Fruit fly (Drosophila melanogaster): ENCODE measurements around the gene Ser12.

Gene Ser12

DNA sequence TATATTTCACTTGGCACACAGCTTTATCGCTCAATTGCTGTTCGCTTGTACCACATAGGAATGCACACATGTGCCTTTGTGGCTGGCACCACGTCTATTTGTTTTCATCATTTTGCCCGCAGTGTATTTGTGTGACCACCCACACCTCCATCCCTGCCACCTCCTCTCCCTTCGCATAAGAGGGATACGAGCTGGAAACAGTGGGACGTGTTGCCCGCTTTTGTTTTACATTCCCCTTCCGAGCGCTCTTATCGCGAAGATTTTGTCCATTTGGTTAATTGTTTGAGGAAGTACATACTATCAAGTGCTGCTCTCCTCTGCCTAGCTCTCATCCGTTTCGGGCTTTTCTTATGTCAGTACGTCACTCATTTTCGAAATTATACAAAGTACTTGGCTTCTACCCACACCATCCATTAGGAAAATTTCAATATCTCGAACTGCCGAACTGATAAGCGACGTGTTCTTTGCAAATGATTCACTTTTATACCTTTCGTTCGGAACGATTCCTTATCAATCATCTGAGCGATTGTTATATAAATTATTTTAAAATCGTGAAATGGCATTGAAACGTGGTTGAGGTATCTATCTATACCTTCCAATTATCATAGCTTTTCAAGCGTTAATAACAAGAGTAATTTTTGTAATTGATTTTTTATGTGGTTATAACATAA is 22.8 kb downstream of the Ser12 start:
- no peak for TF ChIP-seq br (GFP tag; optimal IDR thresholded peaks at IDR 0.05)
- no peak for TF ChIP-seq Sp1 (GFP tag; optimal IDR thresholded peaks at IDR 0.05)
- TF ChIP-seq Vsx2 (GFP tag; optimal IDR thresholded peaks at IDR 0.05; ENCODE audit: partially characterized antibody) = no peak
- TF ChIP-seq dmrt93B (GFP tag; optimal IDR thresholded peaks at IDR 0.05) = no peak
- TF ChIP-seq foxo (GFP tag; optimal IDR thresholded peaks at IDR 0.05) = no peak
- TF ChIP-seq pan (optimal IDR thresholded peaks at IDR 0.05) = no peak
- TF ChIP-seq sv (GFP tag; optimal IDR thresholded peaks at IDR 0.05) = no peak
- no peak for TF ChIP-seq lola (GFP tag; optimal IDR thresholded peaks at IDR 0.05)
- no peak for TF ChIP-seq GATAd (GFP tag; optimal IDR thresholded peaks at IDR 0.05)
- TF ChIP-seq CG9705 (GFP tag; optimal IDR thresholded peaks at IDR 0.05) = no peak
- TF ChIP-seq psq (GFP tag; optimal IDR thresholded peaks at IDR 0.05) = peak; percentile 52
- no peak for TF ChIP-seq rgr (GFP tag; optimal IDR thresholded peaks at IDR 0.05)
- no peak for TF ChIP-seq ey (GFP tag; optimal IDR thresholded peaks at IDR 0.05)
- TF ChIP-seq N (GFP tag; optimal IDR thresholded peaks at IDR 0.05) = no peak
- peak; percentile 42 for TF ChIP-seq h (GFP tag; optimal IDR thresholded peaks at IDR 0.05)
- no peak for TF ChIP-seq Dfd (GFP tag; optimal IDR thresholded peaks at IDR 0.05)
- TF ChIP-seq dl (GFP tag; optimal IDR thresholded peaks at IDR 0.05; ENCODE audit: insufficient read depth in 1 of 2, partially characterized antibody in 2 of 2) = no peak
- TF ChIP-seq Hr83 (GFP tag; optimal IDR thresholded peaks at IDR 0.05; ENCODE audit: poor library complexity, severe bottlenecking) = peak; percentile 7
- TF ChIP-seq Hr78 (GFP tag; optimal IDR thresholded peaks at IDR 0.05) = no peak
- no peak for TF ChIP-seq Mio (GFP tag; optimal IDR thresholded peaks at IDR 0.05)
- TF ChIP-seq Jra (GFP tag; optimal IDR thresholded peaks at IDR 0.05) = no peak
- TF ChIP-seq fru (GFP tag; optimal IDR thresholded peaks at IDR 0.05) = no peak
- TF ChIP-seq Hnf4 (GFP tag; optimal IDR thresholded peaks at IDR 0.05) = no peak
- TF ChIP-seq Rel (GFP tag; optimal IDR thresholded peaks at IDR 0.05) = no peak
- peak; percentile 16 for TF ChIP-seq Rel (tag; optimal IDR thresholded peaks at IDR 0.05)
- no peak for TF ChIP-seq sage (GFP tag; optimal IDR thresholded peaks at IDR 0.05)
- no peak for TF ChIP-seq HLH106 (tag; optimal IDR thresholded peaks at IDR 0.05)
- no peak for TF ChIP-seq CrebA (GFP tag; optimal IDR thresholded peaks at IDR 0.05; ENCODE audit: borderline replicate concordance)
- no peak for TF ChIP-seq jim (GFP tag; optimal IDR thresholded peaks at IDR 0.05)
- TF ChIP-seq Dif (GFP tag; optimal IDR thresholded peaks at IDR 0.05; ENCODE audit: partially characterized antibody) = no peak
- TF ChIP-seq tai (GFP tag; optimal IDR thresholded peaks at IDR 0.05) = no peak
- TF ChIP-seq CG32264 (GFP tag; optimal IDR thresholded peaks at IDR 0.05) = no peak
- TF ChIP-seq Myc (optimal IDR thresholded peaks at IDR 0.05) = no peak
- TF ChIP-seq Abd-B (GFP tag; optimal IDR thresholded peaks at IDR 0.05) = no peak

dm6 chr2L:2227316-2227715 is 23.8 kb downstream of the Ser12 start:
- TF ChIP-seq CrebA (GFP tag; optimal IDR thresholded peaks at IDR 0.05; ENCODE audit: borderline replicate concordance) (no peak), Rel (GFP tag; optimal IDR thresholded peaks at IDR 0.05) (no peak), Rel (tag; optimal IDR thresholded peaks at IDR 0.05) (no peak), lola (GFP tag; optimal IDR thresholded peaks at IDR 0.05) (no peak), GATAd (GFP tag; optimal IDR thresholded peaks at IDR 0.05) (no peak), dmrt93B (GFP tag; optimal IDR thresholded peaks at IDR 0.05) (no peak), psq (GFP tag; optimal IDR thresholded peaks at IDR 0.05) (peak; percentile 16), Abd-B (GFP tag; optimal IDR thresholded peaks at IDR 0.05) (no peak), Sp1 (GFP tag; optimal IDR thresholded peaks at IDR 0.05) (peak; percentile 38), Dif (GFP tag; optimal IDR thresholded peaks at IDR 0.05; ENCODE audit: partially characterized antibody) (no peak), HLH106 (tag; optimal IDR thresholded peaks at IDR 0.05) (peak; percentile 46), fru (GFP tag; optimal IDR thresholded peaks at IDR 0.05) (peak; percentile 63), rgr (GFP tag; optimal IDR thresholded peaks at IDR 0.05) (peak; percentile 76), sv (GFP tag; optimal IDR thresholded peaks at IDR 0.05) (no peak), CG32264 (GFP tag; optimal IDR thresholded peaks at IDR 0.05) (no peak), Myc (optimal IDR thresholded peaks at IDR 0.05) (no peak), Jra (GFP tag; optimal IDR thresholded peaks at IDR 0.05) (peak; percentile 45), dsf (GFP tag; optimal IDR thresholded peaks at IDR 0.05; ENCODE audit: borderline replicate concordance) (no peak), OdsH (GFP tag; optimal IDR thresholded peaks at IDR 0.05) (peak; percentile 78), woc (GFP tag; optimal IDR thresholded peaks at IDR 0.05) (no peak), sage (GFP tag; optimal IDR thresholded peaks at IDR 0.05) (peak; percentile 4), Mio (GFP tag; optimal IDR thresholded peaks at IDR 0.05) (no peak), brk (GFP tag; optimal IDR thresholded peaks at IDR 0.05) (peak; percentile 52), foxo (GFP tag; optimal IDR thresholded peaks at IDR 0.05) (peak in 1 of 2 experiments; percentile 72), tai (GFP tag; optimal IDR thresholded peaks at IDR 0.05) (no peak), Hr83 (GFP tag; optimal IDR thresholded peaks at IDR 0.05; ENCODE audit: poor library complexity, severe bottlenecking) (peak; percentile 10), Hnf4 (GFP tag; optimal IDR thresholded peaks at IDR 0.05) (peak; percentile 79), usp (GFP tag; optimal IDR thresholded peaks at IDR 0.05) (no peak), pan (optimal IDR thresholded peaks at IDR 0.05) (no peak), h (GFP tag; optimal IDR thresholded peaks at IDR 0.05) (peak; percentile 63), ey (GFP tag; optimal IDR thresholded peaks at IDR 0.05) (peak; percentile 66), dl (GFP tag; optimal IDR thresholded peaks at IDR 0.05; ENCODE audit: insufficient read depth in 1 of 2, partially characterized antibody in 2 of 2) (no peak), br (GFP tag; optimal IDR thresholded peaks at IDR 0.05) (peak; percentile 75), CG9705 (GFP tag; optimal IDR thresholded peaks at IDR 0.05) (no peak), Dfd (GFP tag; optimal IDR thresholded peaks at IDR 0.05) (no peak), Vsx2 (GFP tag; optimal IDR thresholded peaks at IDR 0.05; ENCODE audit: partially characterized antibody) (no peak), Hr78 (GFP tag; optimal IDR thresholded peaks at IDR 0.05) (no peak), N (GFP tag; optimal IDR thresholded peaks at IDR 0.05) (no peak)

Measured in whole organism, wandering third instar larva.